Worm (Caenorhabditis elegans) whole organism, midembryonic: ENCODE measurements around the gene lsy-12.

Source experiments
- T22C8.4 ChIP-seq: fragments of 200-800 bp; sonication (Bioruptor generic); IDR thresholded peaks from 2 replicates; pipeline ENCODE4 v1.3.6; 2022; ENCODE audit warnings: missing genetic modification characterization, missing compliant biosample characterization
- cog-1 ChIP-seq: sonication (generic microtip); optimal IDR thresholded peaks from 2 replicates; lab custom pipeline; 2016; ENCODE audit warnings: missing genetic modification characterization, missing compliant biosample characterization
- flt-1 ChIP-seq: fragments of 200-800 bp; sonication (Bioruptor generic); IDR thresholded peaks from 2 replicates; pipeline ENCODE4 v1.3.6; 2022; ENCODE audit warnings: missing genetic modification characterization, missing compliant biosample characterization
- klf-2 ChIP-seq: fragments of 200-800 bp; sonication (Bioruptor generic); conservative IDR thresholded peaks from 2 replicates; pipeline ENCODE4 v1.3.6; 2022; ENCODE audit warnings: missing genetic modification reagents, missing genetic modification characterization, missing compliant biosample characterization
- med-1 ChIP-seq: sonication (generic microtip); optimal IDR thresholded peaks from 2 replicates; lab custom pipeline; 2017; ENCODE audit warnings: missing genetic modification characterization, mild to moderate bottlenecking, missing compliant biosample characterization, antibody characterized with exemption, missing genetic modification reagents; ENCODE audit not compliant: insufficient read depth
- ref-1 ChIP-seq: fragments of 200-800 bp; sonication (Bioruptor generic); conservative IDR thresholded peaks from 2 replicates; pipeline ENCODE4 v1.3.6; 2022; ENCODE audit warnings: missing genetic modification reagents, missing genetic modification characterization, missing compliant biosample characterization
- tab-1 ChIP-seq: fragments of 200-800 bp; sonication (Bioruptor generic); IDR thresholded peaks from 2 replicates; pipeline ENCODE4 v1.3.6; 2022; ENCODE audit warnings: missing genetic modification characterization, missing compliant biosample characterization
- ztf-23 ChIP-seq: fragments of 200-800 bp; sonication (Bioruptor generic); IDR thresholded peaks from 2 replicates; pipeline ENCODE4 v1.3.6; 2022; ENCODE audit warnings: missing genetic modification reagents, missing genetic modification characterization, missing compliant biosample characterization
- ztf-29 ChIP-seq: fragments of 200-800 bp; sonication (Bioruptor generic); IDR thresholded peaks from 2 replicates; pipeline ENCODE4 v1.3.6; 2022; ENCODE audit warnings: missing genetic modification reagents, missing genetic modification characterization, missing compliant biosample characterization

Gene lsy-12

ce11 chrV:9859863-9860262 is at the start of gene lsy-12:
lsy-12 (minus strand) TSS chrV:9859963.
- no peak for TF ChIP-seq cog-1 (tag; lab: Kevin White, UChicago)

- TF ChIP-seq med-1: no peak
- TF ChIP-seq T22C8.4 (GFP tag; lab: Robert Waterston, UW): no peak
- TF ChIP-seq tab-1 (GFP tag; lab: Robert Waterston, UW): no peak
- TF ChIP-seq ztf-29 (GFP tag; lab: Robert Waterston, UW): no peak
- no peak for TF ChIP-seq flt-1 (GFP tag; lab: Robert Waterston, UW)
These were observed 47.4 kb upstream of the lsy-12 start for ce11 chrV:9907205-9907604.

- TF ChIP-seq cog-1 (tag; lab: Kevin White, UChicago) (no peak), med-1 (no peak), ztf-23 (GFP tag; lab: Robert Waterston, UW) (no peak), T22C8.4 (GFP tag; lab: Robert Waterston, UW) (no peak), flt-1 (GFP tag; lab: Robert Waterston, UW) (no peak), tab-1 (GFP tag; lab: Robert Waterston, UW) (no peak), ref-1 (GFP tag; lab: Robert Waterston, UW) (no peak), ztf-29 (GFP tag; lab: Robert Waterston, UW) (no peak), klf-2 (GFP tag; lab: Robert Waterston, UW) (no peak)
These were observed 46.4 kb upstream of the lsy-12 start, which contains the start of gene fipr-11 for ce11 chrV:9906115-9906514. fipr-11 (minus strand) TSS chrV:9906215.

ce11 chrV:9901119-9901518 is 41.4 kb upstream of the lsy-12 start:
- TF ChIP-seq flt-1 (GFP tag; lab: Robert Waterston, UW): no peak
- no peak for TF ChIP-seq tab-1 (GFP tag; lab: Robert Waterston, UW)
- TF ChIP-seq med-1: no peak
- no peak for TF ChIP-seq ztf-29 (GFP tag; lab: Robert Waterston, UW)
- no peak for TF ChIP-seq klf-2 (GFP tag; lab: Robert Waterston, UW)
- no peak for TF ChIP-seq ref-1 (GFP tag; lab: Robert Waterston, UW)
- no peak for TF ChIP-seq T22C8.4 (GFP tag; lab: Robert Waterston, UW)
- TF ChIP-seq ztf-23 (GFP tag; lab: Robert Waterston, UW): no peak
- TF ChIP-seq cog-1 (tag; lab: Kevin White, UChicago): no peak

- TF ChIP-seq flt-1 (GFP tag; lab: Robert Waterston, UW) (no peak), ztf-29 (GFP tag; lab: Robert Waterston, UW) (no peak), ref-1 (GFP tag; lab: Robert Waterston, UW) (no peak), klf-2 (GFP tag; lab: Robert Waterston, UW) (no peak), med-1 (no peak), T22C8.4 (GFP tag; lab: Robert Waterston, UW) (no peak), cog-1 (tag; lab: Kevin White, UChicago) (no peak), tab-1 (GFP tag; lab: Robert Waterston, UW) (no peak), ztf-23 (GFP tag; lab: Robert Waterston, UW) (no peak)
These were observed 39.5 kb upstream of the lsy-12 start, which contains the start of gene egl-47 for ce11 chrV:9899278-9899677. egl-47 (plus strand) TSS chrV:9899578.

ce11 chrV:9889629-9890028 is 29.9 kb upstream of the lsy-12 start, which contains the start of gene fshr-1:
fshr-1 (plus strand) TSS chrV:9889837.
- TF ChIP-seq cog-1 (tag; lab: Kevin White, UChicago) (no peak), med-1 (no peak), tab-1 (GFP tag; lab: Robert Waterston, UW) (no peak), klf-2 (GFP tag; lab: Robert Waterston, UW) (no peak), ztf-29 (GFP tag; lab: Robert Waterston, UW) (no peak), ref-1 (GFP tag; lab: Robert Waterston, UW) (no peak), flt-1 (GFP tag; lab: Robert Waterston, UW) (no peak), ztf-23 (GFP tag; lab: Robert Waterston, UW) (no peak), T22C8.4 (GFP tag; lab: Robert Waterston, UW) (no peak)

ce11 chrV:9885918-9886488 is 26.2 kb upstream of the lsy-12 start, which contains the start of gene clp-9:
clp-9 (minus strand) TSS chrV:9885968.
- TF ChIP-seq T22C8.4 (GFP tag; lab: Robert Waterston, UW): no peak
- TF ChIP-seq med-1: no peak
- no peak for TF ChIP-seq flt-1 (GFP tag; lab: Robert Waterston, UW)
- no peak for TF ChIP-seq klf-2 (GFP tag; lab: Robert Waterston, UW)
- no peak for TF ChIP-seq ztf-23 (GFP tag; lab: Robert Waterston, UW)

ce11 chrV:9879867-9880266 is 20.1 kb upstream of the lsy-12 start, which contains the start of gene sdz-31:
sdz-31 (plus strand) TSS chrV:9880167.
- TF ChIP-seq med-1: no peak
- TF ChIP-seq ztf-23 (GFP tag; lab: Robert Waterston, UW): no peak
- no peak for TF ChIP-seq tab-1 (GFP tag; lab: Robert Waterston, UW)
- no peak for TF ChIP-seq T22C8.4 (GFP tag; lab: Robert Waterston, UW)
- TF ChIP-seq cog-1 (tag; lab: Kevin White, UChicago): no peak
- TF ChIP-seq klf-2 (GFP tag; lab: Robert Waterston, UW): no peak
- no peak for TF ChIP-seq ztf-29 (GFP tag; lab: Robert Waterston, UW)
- no peak for TF ChIP-seq ref-1 (GFP tag; lab: Robert Waterston, UW)
- no peak for TF ChIP-seq flt-1 (GFP tag; lab: Robert Waterston, UW)

ce11 chrV:9879404-9879803 is 19.6 kb upstream of the lsy-12 start, which contains the start of gene srab-26:
srab-26 (minus strand) TSS chrV:9879504.
- no peak for TF ChIP-seq med-1
- TF ChIP-seq T22C8.4 (GFP tag; lab: Robert Waterston, UW): no peak
- TF ChIP-seq klf-2 (GFP tag; lab: Robert Waterston, UW): no peak
- no peak for TF ChIP-seq flt-1 (GFP tag; lab: Robert Waterston, UW)
- no peak for TF ChIP-seq ztf-23 (GFP tag; lab: Robert Waterston, UW)

- no peak for TF ChIP-seq cog-1 (tag; lab: Kevin White, UChicago)
- no peak for TF ChIP-seq ref-1 (GFP tag; lab: Robert Waterston, UW)
- TF ChIP-seq flt-1 (GFP tag; lab: Robert Waterston, UW): no peak
- no peak for TF ChIP-seq ztf-23 (GFP tag; lab: Robert Waterston, UW)
- TF ChIP-seq klf-2 (GFP tag; lab: Robert Waterston, UW): no peak
- TF ChIP-seq tab-1 (GFP tag; lab: Robert Waterston, UW): no peak
- no peak for TF ChIP-seq med-1
- no peak for TF ChIP-seq ztf-29 (GFP tag; lab: Robert Waterston, UW)
- TF ChIP-seq T22C8.4 (GFP tag; lab: Robert Waterston, UW): no peak
These were observed 11.6 kb upstream of the lsy-12 start, which contains the start of gene srab-18 for ce11 chrV:9871339-9871738. srab-18 (minus strand) TSS chrV:9871439.
